Worm (Caenorhabditis elegans) whole organism, L3 larva: Measurements from ENCODE around the gene F38B6.7.

ENCODE experiments used
- ama-1 ChIP-seq: fragments of 150-350 bp; optimal IDR thresholded peaks from 2 replicates; lab custom pipeline; 2018
- sea-2 ChIP-seq: fragments of 150-350 bp; sonication (generic microtip); optimal IDR thresholded peaks from 4 replicates; lab custom pipeline; 2014; ENCODE audit warnings: missing biosample characterization, missing genetic modification reagents, missing genetic modification characterization
- unc-62 ChIP-seq: fragments of 150-350 bp; sonication (generic microtip); optimal IDR thresholded peaks from 4 replicates; lab custom pipeline; 2014; ENCODE audit warnings: missing biosample characterization, missing genetic modification reagents, missing genetic modification characterization

DNA sequence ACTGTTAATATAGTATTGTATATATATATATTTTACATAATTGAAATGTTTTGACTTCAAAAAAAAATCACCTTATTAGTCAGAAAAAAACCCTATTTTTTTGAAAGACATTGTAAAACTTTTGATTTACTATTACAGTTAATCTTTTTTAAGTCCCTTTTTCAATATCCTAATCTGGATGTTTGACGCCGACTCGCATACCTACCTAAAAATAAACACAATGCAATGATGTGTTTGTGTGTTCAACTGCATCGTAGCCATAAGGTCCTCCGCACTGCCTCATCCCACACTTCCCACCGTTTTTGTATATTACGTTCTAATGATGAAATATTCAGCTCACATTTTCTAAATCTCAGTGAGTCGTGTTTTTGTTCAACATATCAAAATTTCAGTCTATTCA is 4.8 kb downstream of the F38B6.7 start, which contains the start of gene F38B6.3:
- TF ChIP-seq ama-1 (lab: Kevin White, UChicago) (no peak), unc-62 (no peak), sea-2 (GFP tag; lab: Kevin White, UChicago) (no peak)
